Fruit fly (Drosophila melanogaster): ENCODE results near the gene CG4661.

- no peak for TF ChIP-seq insv (optimal IDR thresholded peaks at IDR 0.05)
- TF ChIP-seq Myc (optimal IDR thresholded peaks at IDR 0.05) = no peak
- no peak for TF ChIP-seq ttk (optimal IDR thresholded peaks at IDR 0.05)
- no peak for TF ChIP-seq psq (optimal IDR thresholded peaks at IDR 0.05)
- no peak for TF ChIP-seq h (optimal IDR thresholded peaks at IDR 0.05)
Observed at dm6 chrX:12868605-12869004, 11.1 kb upstream of the CG4661 start.
